Worm (Caenorhabditis elegans): ENCODE data around the gene C11E4.7.
"Not testable (repeated sequence)": the region's sequence is repeated elsewhere in the genome, so short reads cannot be mapped to it uniquely, and the experiment has no call there.

The C11E4.7 gene

DNA sequence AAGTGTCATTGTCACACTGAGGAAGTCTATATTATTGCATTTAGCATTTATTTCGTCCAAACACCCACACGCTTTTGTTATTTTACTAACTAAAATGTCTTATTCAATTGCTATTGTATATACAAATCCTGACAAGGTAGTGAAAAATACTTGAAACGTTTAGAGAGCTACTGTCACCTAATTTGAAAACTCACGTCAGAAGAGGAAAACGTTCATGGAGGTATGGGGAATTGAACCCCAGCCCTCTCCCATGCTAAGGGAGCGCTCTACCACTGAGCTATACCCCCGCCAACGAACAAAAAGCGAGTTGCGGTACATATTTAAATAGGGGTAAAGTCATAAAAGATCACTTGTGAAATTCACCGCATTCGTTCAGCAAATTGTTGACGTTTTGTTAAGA lies 5.6 kb downstream of the C11E4.7 start (continued):
- TF ChIP-seq aly-2 (tag; optimal IDR thresholded peaks at IDR 0.05) (no peak), mab-5 (tag; optimal IDR thresholded peaks at IDR 0.05) (no peak), zag-1 (tag; optimal IDR thresholded peaks at IDR 0.05) (no peak), lin-39 (tag; optimal IDR thresholded peaks at IDR 0.05) (no peak), unc-55 (GFP tag; optimal IDR thresholded peaks at IDR 0.05) (no peak), nhr-10 (tag; optimal IDR thresholded peaks at IDR 0.05) (no peak), nhr-21 (tag; optimal IDR thresholded peaks at IDR 0.05) (peak; percentile 68), nhr-237 (tag; optimal IDR thresholded peaks at IDR 0.05) (no peak), ztf-1 (GFP tag; conservative IDR thresholded peaks at IDR 0.05) (no peak), crh-2 (tag; optimal IDR thresholded peaks at IDR 0.05) (no peak), nhr-25 (tag; optimal IDR thresholded peaks at IDR 0.05) (no peak)

DNA sequence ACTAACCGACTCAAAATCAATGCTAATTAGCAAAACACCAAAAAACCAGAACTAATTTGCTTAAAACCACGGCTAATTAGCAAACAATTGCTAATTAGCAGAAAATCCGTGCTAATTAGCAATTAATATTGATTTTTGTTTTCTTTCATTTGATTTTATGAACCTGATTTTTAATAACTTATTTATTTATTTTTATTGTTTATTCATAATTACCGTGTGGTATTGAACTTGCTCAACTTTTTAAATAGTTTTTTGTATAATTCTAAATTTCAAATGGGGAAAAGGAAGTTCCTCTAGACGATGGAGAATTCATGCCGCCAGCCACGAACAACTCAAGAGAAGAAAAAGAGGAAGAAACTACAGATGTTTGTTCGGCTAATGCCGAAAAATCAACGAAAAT lies 8.8 kb downstream of the C11E4.7 start, which contains the start of gene F34H10.1:
Gene F34H10.1, plus strand, starts transcription at position 301 of the 400 bp plus-strand sequence.
- TF ChIP-seq crh-2, nhr-129, fos-1 (tag; optimal IDR thresholded peaks at IDR 0.05): not testable (repeated sequence)

- TF ChIP-seq aly-2 (tag; optimal IDR thresholded peaks at IDR 0.05), result no peak
- TF ChIP-seq ztf-11 (tag; optimal IDR thresholded peaks at IDR 0.05), result no peak
- TF ChIP-seq lin-11 (tag; optimal IDR thresholded peaks at IDR 0.05), result no peak
- no peak for TF ChIP-seq snpc-4 (tag; optimal IDR thresholded peaks at IDR 0.05)
- TF ChIP-seq ztf-4 (tag; optimal IDR thresholded peaks at IDR 0.05), result no peak
Measured at ce11 chrX:9629552-9629951, 12.5 kb downstream of the C11E4.7 start.

ce11 chrX:9634925-9635324 lies 17.9 kb downstream of the C11E4.7 start, which contains the start of gene F34H10.3:
F34H10.3 (minus strand) TSS chrX:9635025.
- no peak for TF ChIP-seq F13H6.1 (tag; optimal IDR thresholded peaks at IDR 0.05)
- no peak for TF ChIP-seq lin-13 (GFP tag; optimal IDR thresholded peaks at IDR 0.05)
- no peak for TF ChIP-seq nhr-25 (tag; optimal IDR thresholded peaks at IDR 0.05)
- no peak for TF ChIP-seq C34F6.9 (tag; optimal IDR thresholded peaks at IDR 0.05)
- no peak for TF ChIP-seq unc-55 (GFP tag; optimal IDR thresholded peaks at IDR 0.05)
- TF ChIP-seq peb-1 (tag; optimal IDR thresholded peaks at IDR 0.05), result no peak
- no peak for TF ChIP-seq lin-11 (tag; optimal IDR thresholded peaks at IDR 0.05)
- no peak for TF ChIP-seq skn-1 (tag; optimal IDR thresholded peaks at IDR 0.05)
- TF ChIP-seq unc-62 (GFP tag; optimal IDR thresholded peaks at IDR 0.05), result no peak
- TF ChIP-seq sma-9 (GFP tag; optimal IDR thresholded peaks at IDR 0.05), result no peak
- no peak for TF ChIP-seq sma-9 (tag; optimal IDR thresholded peaks at IDR 0.05)
- TF ChIP-seq elt-3 (tag; optimal IDR thresholded peaks at IDR 0.05), result no peak
- TF ChIP-seq R02D3.7 (tag; optimal IDR thresholded peaks at IDR 0.05), result no peak
- no peak for TF ChIP-seq ceh-82 (tag; optimal IDR thresholded peaks at IDR 0.05)

- TF ChIP-seq ceh-82 (tag; optimal IDR thresholded peaks at IDR 0.05) (no peak), nhr-10 (tag; optimal IDR thresholded peaks at IDR 0.05) (no peak), ama-1 (optimal IDR thresholded peaks at IDR 0.05) (no peak), alr-1 (tag; optimal IDR thresholded peaks at IDR 0.05) (no peak), lin-13 (GFP tag; optimal IDR thresholded peaks at IDR 0.05) (no peak), mdl-1 (tag; optimal IDR thresholded peaks at IDR 0.05) (no peak), unc-62 (GFP tag; optimal IDR thresholded peaks at IDR 0.05) (no peak), ztf-11 (tag; optimal IDR thresholded peaks at IDR 0.05) (no peak), F13H6.1 (tag; optimal IDR thresholded peaks at IDR 0.05) (no peak), ztf-1 (GFP tag; conservative IDR thresholded peaks at IDR 0.05) (no peak)
Measured at ce11 chrX:9635376-9635775, 18.4 kb downstream of the C11E4.7 start, which contains the start of gene F34H10.5. F34H10.5 (plus strand) TSS chrX:9635676.

DNA sequence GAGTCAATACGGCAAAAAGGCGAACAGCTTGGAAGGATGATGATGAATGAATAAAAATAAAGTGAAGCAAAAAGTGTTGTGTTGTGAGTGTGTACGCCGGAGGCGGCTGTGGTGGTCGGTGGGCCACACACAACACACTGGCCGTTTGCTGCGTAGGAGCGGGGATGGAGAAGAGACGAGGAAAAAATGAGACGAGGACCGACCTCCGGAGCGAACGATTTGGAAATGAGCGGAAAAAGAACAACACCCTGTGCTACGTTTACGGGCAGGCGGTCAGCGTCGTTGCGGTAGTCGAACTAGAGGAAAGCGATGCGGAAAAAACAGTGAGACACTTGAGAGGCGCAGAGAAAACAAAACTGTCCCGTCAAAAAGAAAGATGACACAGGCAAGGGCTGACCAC lies 20.1 kb downstream of the C11E4.7 start:
- TF ChIP-seq fos-1 (tag; optimal IDR thresholded peaks at IDR 0.05), result peak; percentile 29
- TF ChIP-seq sma-9 (GFP tag; optimal IDR thresholded peaks at IDR 0.05), result peak; percentile 5
- no peak for TF ChIP-seq sma-9 (tag; optimal IDR thresholded peaks at IDR 0.05)
- no peak for TF ChIP-seq nhr-77 (tag; optimal IDR thresholded peaks at IDR 0.05)
- peak; percentile 34 for TF ChIP-seq peb-1 (tag; optimal IDR thresholded peaks at IDR 0.05)
- no peak for TF ChIP-seq nhr-21 (tag; optimal IDR thresholded peaks at IDR 0.05)
